Worm (Caenorhabditis elegans) whole organism, L1 larva: Measurements from ENCODE around the gene T08G5.15.

Experiments used
- C16A3.4 ChIP-seq: fragments of 150-350 bp; optimal IDR thresholded peaks from 2 replicates; lab custom pipeline; 2014; ENCODE audit warnings: missing biosample characterization, missing genetic modification characterization
- Y116A8C.19 ChIP-seq: sonication (generic microtip); optimal IDR thresholded peaks from 2 replicates; lab custom pipeline; 2016; ENCODE audit warnings: missing compliant biosample characterization, missing genetic modification characterization, borderline replicate concordance
- alr-1 ChIP-seq: fragments of 200-800 bp; sonication (Bioruptor generic); optimal IDR thresholded peaks from 2 replicates; lab custom pipeline; 2018; ENCODE audit warnings: borderline replicate concordance, mild to moderate bottlenecking, missing genetic modification characterization, missing compliant biosample characterization
- ceh-82 ChIP-seq, 3 experiments: fragments of 150-350 bp in 1 of 3; sonication (generic microtip) in 2 of 3; optimal IDR thresholded peaks; 2 replicates each; lab custom pipeline; 2014 to 2017; ENCODE audit warnings: missing biosample characterization in 3 of 3, missing genetic modification characterization in 3 of 3
- ceh-88 ChIP-seq: fragments of 200-800 bp; sonication (Bioruptor generic); IDR thresholded peaks from 2 replicates; pipeline ENCODE4 v1.3.6; 2022; ENCODE audit warnings: missing genetic modification characterization, missing compliant biosample characterization
- ceh-90 ChIP-seq: sonication (generic microtip); optimal IDR thresholded peaks from 2 replicates; lab custom pipeline; 2016; ENCODE audit warnings: missing genetic modification characterization, missing compliant biosample characterization
- ces-1 ChIP-seq: fragments of 150-350 bp; optimal IDR thresholded peaks from 2 replicates; lab custom pipeline; 2014; ENCODE audit warnings: missing biosample characterization, missing genetic modification reagents, missing genetic modification characterization
- dpl-1 ChIP-seq, 3 experiments: fragments of 150-350 bp in 2 of 3; sonication (generic microtip) in 1 of 3; optimal IDR thresholded peaks; 2 replicates each; lab custom pipeline; 2014 to 2017; ENCODE audit warnings: missing biosample characterization in 3 of 3, missing genetic modification characterization in 3 of 3, missing genetic modification reagents in 3 of 3
- dsc-1 ChIP-seq: sonication (generic microtip); optimal IDR thresholded peaks from 2 replicates; lab custom pipeline; 2016; ENCODE audit warnings: mild to moderate bottlenecking, missing genetic modification characterization, missing compliant biosample characterization
- egl-13 ChIP-seq: sonication (generic microtip); optimal IDR thresholded peaks from 2 replicates; lab custom pipeline; 2016; ENCODE audit warnings: missing genotype, missing genetic modification reagents, missing genetic modification characterization, missing compliant biosample characterization
- elt-3 ChIP-seq, 6 experiments: fragments of 150-350 bp in 1 of 6; sonication (generic microtip); optimal IDR thresholded peaks; 2 replicates each; lab custom pipeline; 2017 to 2018; ENCODE audit warnings: missing biosample characterization in 6 of 6, missing genetic modification characterization in 6 of 6, inconsistent platforms in 1 of 6
- fkh-10 ChIP-seq: sonication (generic microtip); optimal IDR thresholded peaks from 2 replicates; lab custom pipeline; 2017; ENCODE audit warnings: missing biosample characterization, missing genetic modification reagents, missing genetic modification characterization
- fkh-4 ChIP-seq: sonication (generic microtip); optimal IDR thresholded peaks from 2 replicates; lab custom pipeline; 2016; ENCODE audit warnings: missing compliant biosample characterization, missing genetic modification characterization, borderline replicate concordance
- fos-1 ChIP-seq: fragments of 150-350 bp; optimal IDR thresholded peaks from 2 replicates; lab custom pipeline; 2014; ENCODE audit warnings: missing biosample characterization, missing genetic modification characterization
- hlh-4 ChIP-seq: sonication (generic microtip); optimal IDR thresholded peaks from 2 replicates; lab custom pipeline; 2016; ENCODE audit warnings: mild to moderate bottlenecking, missing genetic modification characterization, missing compliant biosample characterization
- isw-1 ChIP-seq: fragments of 200-800 bp; sonication (Bioruptor generic); IDR thresholded peaks from 2 replicates; pipeline ENCODE4 v1.3.6; 2022; ENCODE audit warnings: missing genetic modification characterization, missing compliant biosample characterization
- lin-13 ChIP-seq: fragments of 150-350 bp; optimal IDR thresholded peaks from 2 replicates; lab custom pipeline; 2014; ENCODE audit warnings: missing biosample characterization, missing genetic modification reagents, missing genetic modification characterization
- lin-35 ChIP-seq, 2 experiments: fragments of 150-350 bp; optimal IDR thresholded peaks; 2 replicates each; lab custom pipeline; 2014; ENCODE audit warnings: missing biosample characterization in 2 of 2, missing genetic modification characterization in 2 of 2, missing genetic modification reagents in 2 of 2
- lin-39 ChIP-seq: fragments of 150-350 bp; optimal IDR thresholded peaks from 2 replicates; lab custom pipeline; 2014; ENCODE audit warnings: missing biosample characterization, missing genetic modification reagents, missing genetic modification characterization
- lir-3 ChIP-seq: sonication (generic microtip); optimal IDR thresholded peaks from 2 replicates; lab custom pipeline; 2016; ENCODE audit warnings: mild to moderate bottlenecking, missing genetic modification characterization, moderate library complexity, missing compliant biosample characterization; ENCODE audit not compliant: poor library complexity
- mab-9 ChIP-seq: fragments of 200-800 bp; sonication (Bioruptor generic); IDR thresholded peaks from 2 replicates; pipeline ENCODE4 v1.3.6; 2022; ENCODE audit warnings: missing genetic modification reagents, missing genetic modification characterization, missing compliant biosample characterization
- nhr-237 ChIP-seq: fragments of 150-350 bp; optimal IDR thresholded peaks from 2 replicates; lab custom pipeline; 2014; ENCODE audit warnings: missing biosample characterization, missing genetic modification characterization
- nhr-71 ChIP-seq: sonication (generic microtip); optimal IDR thresholded peaks from 2 replicates; lab custom pipeline; 2016; ENCODE audit warnings: mild to moderate bottlenecking, missing genetic modification characterization, moderate library complexity, missing compliant biosample characterization
- nhr-77 ChIP-seq: fragments of 150-350 bp; optimal IDR thresholded peaks from 2 replicates; lab custom pipeline; 2014; ENCODE audit warnings: missing biosample characterization, missing genetic modification characterization
- pax-3 ChIP-seq: fragments of 200-800 bp; sonication (Bioruptor generic); optimal IDR thresholded peaks from 2 replicates; lab custom pipeline; 2018; ENCODE audit warnings: mild to moderate bottlenecking, missing genetic modification characterization, moderate library complexity, missing compliant biosample characterization
- rnt-1 ChIP-seq: sonication (generic microtip); optimal IDR thresholded peaks from 2 replicates; lab custom pipeline; 2016; ENCODE audit warnings: mild to moderate bottlenecking, missing genetic modification characterization, moderate library complexity, missing compliant biosample characterization
- snpc-4 ChIP-seq: fragments of 150-350 bp; optimal IDR thresholded peaks from 2 replicates; lab custom pipeline; 2014; ENCODE audit warnings: missing biosample characterization, missing genetic modification characterization
- snu-23 ChIP-seq: sonication (generic microtip); optimal IDR thresholded peaks from 2 replicates; lab custom pipeline; 2016; ENCODE audit warnings: missing genetic modification characterization, missing compliant biosample characterization
- sox-4 ChIP-seq: sonication (generic microtip); optimal IDR thresholded peaks from 2 replicates; lab custom pipeline; 2016; ENCODE audit warnings: missing genetic modification characterization, missing compliant biosample characterization
- sptf-1 ChIP-seq: fragments of 150-350 bp; optimal IDR thresholded peaks from 2 replicates; lab custom pipeline; 2014; ENCODE audit warnings: missing biosample characterization, missing genetic modification characterization
- unc-130 ChIP-seq: fragments of 150-350 bp; optimal IDR thresholded peaks from 2 replicates; lab custom pipeline; 2017; ENCODE audit warnings: missing biosample characterization, missing genetic modification characterization, inconsistent platforms
- ztf-11 ChIP-seq, 2 experiments: sonication (generic microtip); optimal IDR thresholded peaks; 2 replicates each; lab custom pipeline; 2016 to 2017; ENCODE audit warnings: missing genetic modification characterization in 2 of 2, missing biosample characterization in 1 of 2, missing compliant biosample characterization in 1 of 2

Gene T08G5.15

DNA sequence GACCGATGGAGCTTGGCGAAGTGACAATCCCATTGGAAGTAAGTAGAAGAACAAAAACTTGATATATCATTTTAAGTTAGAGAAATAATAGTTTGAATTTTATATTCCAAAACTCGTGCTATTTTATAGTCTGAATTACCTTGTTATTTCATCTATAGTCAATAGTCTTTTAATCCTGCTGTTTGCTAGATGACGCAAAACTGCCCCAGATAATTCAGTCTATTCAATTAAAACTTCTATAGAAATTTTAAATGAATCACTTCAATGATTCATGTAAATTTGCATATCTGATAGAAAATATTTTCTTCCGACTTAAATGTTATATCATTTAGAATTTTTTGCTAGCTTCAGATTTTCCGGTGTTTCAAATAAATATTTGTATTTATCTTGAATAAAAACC is at the start of gene T08G5.15:
Gene T08G5.15 (minus strand): TSS at position 101 of the 400 bp plus-strand sequence.
- TF ChIP-seq sox-4 (tag; lab: Kevin White, UChicago) (peak; percentile 21), lin-13 (no peak)

DNA sequence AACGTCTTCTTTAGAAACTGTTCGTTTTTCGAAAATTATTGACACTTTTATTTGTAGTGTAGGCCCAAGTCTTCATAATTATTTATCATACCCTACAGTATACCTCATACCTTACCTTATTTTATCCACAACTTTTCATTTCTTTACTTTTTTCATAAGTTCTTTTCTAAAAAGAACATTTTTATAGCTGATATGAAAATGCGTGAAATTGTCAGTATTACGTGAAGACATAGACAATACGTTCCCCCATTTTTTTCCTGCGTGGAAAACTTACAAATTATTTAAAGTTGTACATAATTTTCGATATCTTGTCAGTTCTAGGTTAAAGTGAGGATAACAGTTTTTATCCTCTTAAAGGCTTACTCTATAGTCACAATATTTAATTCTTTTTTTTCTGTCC is 46.9 kb upstream of the T08G5.15 start:
- TF ChIP-seq ceh-82 (tag; optimal IDR thresholded peaks at IDR 0.05; lab: Kevin White, UChicago) (no peak), mab-9 (no peak), fkh-10 (GFP tag; lab: Kevin White, UChicago) (no peak), Y116A8C.19 (tag; lab: Kevin White, UChicago) (no peak), ceh-88 (no peak), dpl-1 (GFP tag; optimal IDR thresholded peaks at IDR 0.05; lab: Kevin White, UChicago) (no peak), lir-3 (tag; lab: Kevin White, UChicago) (no peak), lin-13 (no peak), ztf-11 (tag; optimal IDR thresholded peaks at IDR 0.05; lab: Kevin White, UChicago) (no peak)
- TF ChIP-seq, all 84 proteins: peak for 0

DNA sequence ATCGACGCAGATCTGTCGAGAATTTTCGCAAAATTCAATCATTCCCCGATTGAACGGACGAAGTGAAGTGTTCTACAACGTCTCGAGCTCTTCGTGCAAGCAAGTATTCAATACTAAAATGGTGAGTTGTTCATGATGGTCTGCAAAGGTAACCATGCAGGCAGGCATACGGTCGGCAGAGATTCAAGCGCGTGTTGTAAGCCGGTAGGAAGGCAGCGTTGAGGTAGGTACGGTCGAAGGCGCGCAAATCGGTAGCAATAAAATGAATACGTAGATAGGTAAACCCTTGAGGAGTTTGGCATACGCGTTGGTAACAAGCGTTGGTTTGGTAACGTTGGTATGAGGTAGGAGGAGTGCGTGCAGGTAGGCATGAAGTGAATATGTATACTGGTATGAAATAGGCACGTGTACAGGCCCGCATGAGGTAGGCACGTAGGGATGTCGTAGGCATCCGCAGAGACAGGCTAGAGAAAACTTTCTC is 44.9 kb upstream of the T08G5.15 start, which contains the start of gene D1086.17:
Gene D1086.17 (plus strand): TSS at position 51 of the 481 bp plus-strand sequence.
- TF ChIP-seq nhr-237 (tag; lab: Kevin White, UChicago) (no peak), fos-1 (tag; lab: Kevin White, UChicago) (no peak), hlh-4 (tag; lab: Kevin White, UChicago) (no peak), egl-13 (tag; lab: Kevin White, UChicago) (no peak), isw-1 (no peak), nhr-71 (tag; lab: Kevin White, UChicago) (no peak), snpc-4 (no peak), Y116A8C.19 (tag; lab: Kevin White, UChicago) (no peak), ceh-90 (tag; lab: Kevin White, UChicago) (no peak)

DNA sequence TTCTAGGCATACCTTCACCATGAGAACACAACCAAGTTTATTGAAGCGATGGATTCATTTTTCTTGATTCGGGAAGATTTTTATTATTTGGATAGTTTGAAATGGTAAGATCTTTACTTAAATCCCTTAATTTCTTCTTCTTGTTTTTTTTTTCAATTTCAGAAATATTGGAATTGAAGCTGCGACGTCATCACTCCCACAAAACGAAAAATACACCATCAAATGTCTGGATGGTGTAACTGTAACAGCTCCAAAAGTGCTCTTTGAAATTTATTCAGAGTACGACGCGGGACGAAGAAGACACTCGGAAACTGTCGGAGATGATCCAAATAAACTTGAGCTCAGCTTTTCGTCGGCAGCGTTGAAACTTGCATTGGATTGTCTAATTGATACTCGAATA is 41.4 kb upstream of the T08G5.15 start, which contains the start of gene D1086.21:
Gene D1086.21 (plus strand): TSS at position 301 of the 400 bp plus-strand sequence.
- TF ChIP-seq nhr-71 (tag; lab: Kevin White, UChicago): no peak

DNA sequence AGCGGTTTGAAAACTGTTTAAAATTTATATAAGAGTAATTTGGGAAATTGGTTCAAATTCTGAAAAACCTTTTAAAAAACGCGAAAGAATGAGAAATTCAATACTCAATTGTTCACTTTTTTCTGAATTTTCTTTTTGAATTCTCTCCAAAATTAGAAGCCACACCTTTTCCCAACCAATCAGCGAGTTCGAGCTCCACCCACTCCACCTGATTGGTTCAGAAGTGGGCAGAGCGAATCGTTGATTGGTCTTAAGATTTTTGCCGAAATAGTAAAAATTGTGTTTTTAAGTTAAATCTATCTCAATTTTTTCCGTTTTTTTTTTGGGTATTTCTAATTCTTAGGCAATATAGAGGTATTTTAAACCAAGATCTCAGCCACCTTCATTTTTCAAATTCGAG is 41.0 kb upstream of the T08G5.15 start:
- TF ChIP-seq pax-3 (tag; lab: Kevin White, UChicago) (no peak), snu-23 (no peak), C16A3.4 (tag; lab: Kevin White, UChicago) (no peak), fkh-10 (GFP tag; lab: Kevin White, UChicago) (no peak), ces-1 (GFP tag; lab: Kevin White, UChicago) (no peak), unc-130 (no peak), lin-39 (tag; lab: Kevin White, UChicago) (no peak), fkh-4 (tag; lab: Kevin White, UChicago) (no peak), alr-1 (no peak), sptf-1 (tag; lab: Kevin White, UChicago) (no peak), lin-35 (GFP tag; optimal IDR thresholded peaks at IDR 0.05; lab: Kevin White, UChicago) (no peak), egl-13 (tag; lab: Kevin White, UChicago) (no peak), dsc-1 (tag; lab: Kevin White, UChicago) (no peak), elt-3 (tag; optimal IDR thresholded peaks at IDR 0.05; lab: Kevin White, UChicago) (no peak), nhr-77 (tag; lab: Kevin White, UChicago) (no peak), rnt-1 (tag; lab: Kevin White, UChicago) (no peak)
